Worm (Caenorhabditis elegans) whole organism, L4 larva: Measurements from ENCODE around the gene Y67A10A.3.
"Not testable (repeated sequence)": the region's sequence is repeated elsewhere in the genome, so short reads cannot be mapped to it uniquely, and the experiment has no call there.

Source experiments
- F26F4.8 ChIP-seq: fragments of 200-800 bp; sonication (Bioruptor generic); conservative IDR thresholded peaks from 2 replicates; pipeline ENCODE4 v1.3.6; 2022; ENCODE audit warnings: missing genetic modification characterization, missing compliant biosample characterization
- F37D6.2 ChIP-seq: sonication (generic microtip); optimal IDR thresholded peaks from 2 replicates; lab custom pipeline; 2016; ENCODE audit warnings: mild to moderate bottlenecking, missing genetic modification characterization, missing compliant biosample characterization
- Y105C5A.15 ChIP-seq: fragments of 200-800 bp; sonication (Bioruptor generic); IDR thresholded peaks from 2 replicates; pipeline ENCODE4 v1.3.6; 2022; ENCODE audit warnings: missing genetic modification characterization, missing compliant biosample characterization
- Y48G9A.11 ChIP-seq: fragments of 200-800 bp; sonication (Bioruptor generic); IDR thresholded peaks from 2 replicates; pipeline ENCODE4 v1.3.6; 2022; ENCODE audit warnings: missing genetic modification reagents, missing genetic modification characterization, missing compliant biosample characterization
- Y5F2A.4 ChIP-seq: fragments of 200-800 bp; sonication (Bioruptor generic); optimal IDR thresholded peaks from 2 replicates; lab custom pipeline; 2018; ENCODE audit warnings: mild to moderate bottlenecking, missing genetic modification characterization, missing compliant biosample characterization
- aha-1 ChIP-seq: fragments of 150-350 bp; peaks from one replicate; lab custom pipeline; 2014; ENCODE audit warnings: missing biosample characterization, missing genetic modification characterization
- ama-1 ChIP-seq: fragments of 150-350 bp; optimal IDR thresholded peaks from 2 replicates; lab custom pipeline; 2014; ENCODE audit warnings: inconsistent platforms, mixed read lengths
- arid-1 ChIP-seq: fragments of 200-800 bp; sonication (Bioruptor generic); conservative IDR thresholded peaks from 2 replicates; pipeline ENCODE4 v1.3.6; 2022; ENCODE audit warnings: missing genetic modification reagents, missing genetic modification characterization, missing compliant biosample characterization
- ceh-20 ChIP-seq: fragments of 200-800 bp; sonication (Bioruptor generic); IDR thresholded peaks from 2 replicates; pipeline ENCODE4 v1.3.6; 2022; ENCODE audit warnings: missing genetic modification reagents, missing genetic modification characterization, missing compliant biosample characterization
- ceh-28 ChIP-seq: fragments of 150-350 bp; optimal IDR thresholded peaks from 2 replicates; lab custom pipeline; 2014; ENCODE audit warnings: missing biosample characterization, missing genetic modification reagents, missing genetic modification characterization
- ces-1 ChIP-seq: fragments of 150-350 bp; sonication (generic microtip); optimal IDR thresholded peaks from 4 replicates; lab custom pipeline; 2014; ENCODE audit warnings: missing biosample characterization, missing genetic modification reagents, missing genetic modification characterization
- ctbp-1 ChIP-seq: fragments of 200-800 bp; sonication (Bioruptor generic); IDR thresholded peaks from 2 replicates; pipeline ENCODE4 v1.3.6; 2022; ENCODE audit warnings: missing genetic modification reagents, missing genetic modification characterization, missing compliant biosample characterization
- dmd-9 ChIP-seq: fragments of 200-800 bp; sonication (Bioruptor generic); IDR thresholded peaks from 2 replicates; pipeline ENCODE4 v1.3.6; 2022; ENCODE audit warnings: missing genetic modification reagents, missing genetic modification characterization, missing compliant biosample characterization
- dpl-1 ChIP-seq: fragments of 150-350 bp; optimal IDR thresholded peaks from 2 replicates; lab custom pipeline; 2014; ENCODE audit warnings: missing biosample characterization, missing genetic modification reagents, missing genetic modification characterization
- dve-1 ChIP-seq: sonication (generic microtip); optimal IDR thresholded peaks from 2 replicates; lab custom pipeline; 2017; ENCODE audit warnings: antibody characterized with exemption, mild to moderate bottlenecking, missing genetic modification characterization, missing compliant biosample characterization; ENCODE audit not compliant: insufficient read depth
- egl-27 ChIP-seq: sonication (generic microtip); optimal IDR thresholded peaks from 3 replicates; lab custom pipeline; 2017; ENCODE audit warnings: missing biosample characterization, missing genetic modification reagents, missing genetic modification characterization
- egl-43 ChIP-seq: fragments of 200-800 bp; sonication (Bioruptor generic); IDR thresholded peaks from 2 replicates; pipeline ENCODE4 v1.3.6; 2022; ENCODE audit warnings: missing genetic modification reagents, missing genetic modification characterization, missing compliant biosample characterization
- fkh-10 ChIP-seq: fragments of 150-350 bp; optimal IDR thresholded peaks from 2 replicates; lab custom pipeline; 2014; ENCODE audit warnings: missing biosample characterization, missing genetic modification reagents, missing genetic modification characterization
- hmg-1.1 ChIP-seq: fragments of 200-800 bp; sonication (Bioruptor generic); IDR thresholded peaks from 2 replicates; pipeline ENCODE4 v1.3.6; 2022; ENCODE audit warnings: missing genetic modification reagents, missing genetic modification characterization, missing compliant biosample characterization
- lin-1 ChIP-seq: fragments of 200-800 bp; sonication (Bioruptor generic); IDR thresholded peaks from 2 replicates; pipeline ENCODE4 v1.3.6; 2022; ENCODE audit warnings: missing genetic modification reagents, missing genetic modification characterization, missing compliant biosample characterization
- lin-29 ChIP-seq: fragments of 200-800 bp; sonication (Bioruptor generic); IDR thresholded peaks from 2 replicates; pipeline ENCODE4 v1.3.6; 2022; ENCODE audit warnings: missing genetic modification reagents, missing genetic modification characterization, missing compliant biosample characterization
- lsy-2 ChIP-seq, 2 experiments: fragments of 150-350 bp in 1 of 2; sonication (generic microtip) in 1 of 2; optimal IDR thresholded peaks; 2 replicates each; lab custom pipeline; 2014 to 2017; ENCODE audit warnings: missing biosample characterization in 2 of 2, missing genetic modification characterization in 2 of 2
- madf-9 ChIP-seq: fragments of 200-800 bp; sonication (Bioruptor generic); conservative IDR thresholded peaks from 2 replicates; pipeline ENCODE4 v1.3.6; 2022; ENCODE audit warnings: missing genetic modification reagents, missing genetic modification characterization, missing compliant biosample characterization
- mdl-1 ChIP-seq, 2 experiments: fragments of 150-350 bp in 1 of 2; sonication (generic microtip) in 1 of 2; optimal IDR thresholded peaks; 2 replicates each; lab custom pipeline; 2014 to 2017; ENCODE audit warnings: missing biosample characterization in 2 of 2, missing genetic modification characterization in 2 of 2
- mep-1 ChIP-seq: fragments of 150-350 bp; sonication (generic microtip); optimal IDR thresholded peaks from 3 replicates; lab custom pipeline; 2014; ENCODE audit warnings: missing biosample characterization, missing genetic modification characterization
- mxl-3 ChIP-seq: fragments of 200-800 bp; sonication (Bioruptor generic); optimal IDR thresholded peaks from 2 replicates; lab custom pipeline; 2018; ENCODE audit warnings: mild to moderate bottlenecking, missing genetic modification characterization, missing compliant biosample characterization
- nhr-10 ChIP-seq: fragments of 150-350 bp; optimal IDR thresholded peaks from 2 replicates; lab custom pipeline; 2014; ENCODE audit warnings: missing biosample characterization, missing genetic modification characterization
- nhr-102 ChIP-seq: sonication (generic microtip); optimal IDR thresholded peaks from 2 replicates; lab custom pipeline; 2016; ENCODE audit warnings: mild to moderate bottlenecking, missing genetic modification characterization, moderate library complexity, missing compliant biosample characterization
- nhr-11 ChIP-seq: fragments of 150-350 bp; optimal IDR thresholded peaks from 2 replicates; lab custom pipeline; 2014; ENCODE audit warnings: missing biosample characterization, missing genetic modification characterization
- nhr-111 ChIP-seq: fragments of 200-800 bp; sonication (Bioruptor generic); optimal IDR thresholded peaks from 2 replicates; lab custom pipeline; 2018; ENCODE audit warnings: mild to moderate bottlenecking, missing genetic modification characterization, missing compliant biosample characterization
- nhr-77 ChIP-seq: fragments of 150-350 bp; optimal IDR thresholded peaks from 2 replicates; lab custom pipeline; 2014; ENCODE audit warnings: missing biosample characterization, missing genetic modification characterization
- rbr-2 ChIP-seq: sonication (generic microtip); optimal IDR thresholded peaks from 2 replicates; lab custom pipeline; 2016; ENCODE audit warnings: missing genotype, missing genetic modification characterization, missing compliant biosample characterization
- snpc-1.2 ChIP-seq: fragments of 200-800 bp; sonication (Bioruptor generic); IDR thresholded peaks from 2 replicates; pipeline ENCODE4 v1.3.6; 2022; ENCODE audit warnings: missing genetic modification reagents, missing genetic modification characterization, missing compliant biosample characterization
- unc-39 ChIP-seq: sonication (generic microtip); optimal IDR thresholded peaks from 2 replicates; lab custom pipeline; 2017; ENCODE audit warnings: missing biosample characterization, missing genetic modification characterization
- unc-62 ChIP-seq, 3 experiments: fragments of 150-350 bp in 1 of 3; sonication (generic microtip); optimal IDR thresholded peaks in 2 of 3; peaks in 1 of 3; 1 replicate in 1 of 3; 2 replicates in 2 of 3; lab custom pipeline; 2014 to 2017; ENCODE audit warnings: missing biosample characterization in 3 of 3, missing genetic modification characterization in 3 of 3, missing genetic modification reagents in 3 of 3, missing genotype in 1 of 3
- zip-2 ChIP-seq: fragments of 150-350 bp; optimal IDR thresholded peaks from 2 replicates; lab custom pipeline; 2014; ENCODE audit warnings: missing biosample characterization, missing genetic modification characterization

Gene Y67A10A.3

DNA sequence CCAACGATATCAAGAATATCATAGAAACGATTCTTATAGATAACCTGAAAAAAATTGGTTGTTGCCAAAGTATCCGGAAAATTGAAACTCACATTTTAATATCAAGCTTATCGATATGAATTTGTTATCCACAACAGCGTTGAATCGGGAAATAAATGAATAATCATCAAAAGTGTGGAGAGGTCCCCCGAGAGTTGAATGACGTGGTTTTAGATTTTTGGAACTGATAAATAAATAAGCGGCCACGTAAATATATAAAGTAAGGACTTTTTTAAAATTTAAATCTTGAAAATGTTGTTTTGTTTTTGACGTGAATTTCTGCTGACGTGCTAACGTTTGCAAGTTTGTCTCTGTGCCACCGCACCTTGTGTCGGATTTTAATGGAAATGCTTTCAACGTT lies at the start of gene Y67A10A.3:
Gene Y67A10A.3 (minus strand): TSS at position 101 of the 400 bp plus-strand sequence.
- TF ChIP-seq egl-27 (tag; lab: Kevin White, UChicago) = no peak

- peak; percentile 78 for TF ChIP-seq snpc-1.2 (GFP tag; lab: Robert Waterston, UW)
- no peak for TF ChIP-seq dve-1 (tag; lab: Kevin White, UChicago)
- TF ChIP-seq, all 104 proteins: peak for 1
Measured at ce11 chrIV:14383474-14383873, 49.2 kb upstream of the Y67A10A.3 start, which contains the start of gene paqr-3. Gene paqr-3, minus strand, starts transcription at chrIV:14383683.

DNA sequence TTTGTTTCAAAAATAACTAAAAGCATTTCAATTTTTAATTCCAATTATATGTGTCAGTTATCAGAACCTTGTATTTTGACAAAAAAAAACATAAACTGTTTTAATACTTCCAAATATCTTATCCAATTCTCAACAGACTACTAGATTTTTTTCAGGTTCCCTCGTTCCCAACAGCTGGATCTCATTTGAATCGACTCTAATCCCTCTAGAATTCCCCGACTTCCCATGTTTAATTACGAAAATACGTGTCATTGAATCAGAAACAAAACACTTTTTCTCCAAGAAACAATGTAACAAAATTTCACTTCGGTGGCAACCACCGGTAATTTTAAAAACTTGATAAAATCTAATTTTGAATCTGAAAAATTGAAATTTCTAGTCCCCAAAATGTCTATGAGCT lies 44.9 kb upstream of the Y67A10A.3 start:
- no peak for TF ChIP-seq arid-1
- TF ChIP-seq Y5F2A.4 (GFP tag; lab: Kevin White, UChicago) = no peak
- no peak for TF ChIP-seq dmd-9 (GFP tag; lab: Robert Waterston, UW)
- TF ChIP-seq nhr-102 = no peak
- no peak for TF ChIP-seq ces-1 (GFP tag; lab: Kevin White, UChicago)
- TF ChIP-seq egl-43 = no peak
- no peak for TF ChIP-seq mxl-3 (GFP tag; lab: Kevin White, UChicago)
- no peak for TF ChIP-seq unc-39 (tag; lab: Kevin White, UChicago)
- TF ChIP-seq ceh-20 (GFP tag; lab: Robert Waterston, UW) = no peak
- no peak for TF ChIP-seq nhr-77
- TF ChIP-seq ama-1 (lab: Kevin White, UChicago) = no peak
- TF ChIP-seq ceh-28 = no peak
- TF ChIP-seq F37D6.2 = no peak
- TF ChIP-seq unc-62 (GFP tag; optimal IDR thresholded peaks at IDR 0.05 in 1 of 2; lab: Kevin White, UChicago) = no peak
- no peak for TF ChIP-seq unc-62 (tag; optimal IDR thresholded peaks at IDR 0.05; lab: Kevin White, UChicago)
- TF ChIP-seq Y105C5A.15 (GFP tag; lab: Robert Waterston, UW) = no peak
- no peak for TF ChIP-seq lin-1 (GFP tag; lab: Robert Waterston, UW)
- TF ChIP-seq, all 104 proteins: peak for 0

ce11 chrIV:14377850-14378249 lies 43.6 kb upstream of the Y67A10A.3 start:
- TF ChIP-seq unc-62 (GFP tag; optimal IDR thresholded peaks at IDR 0.05 in 1 of 2; lab: Kevin White, UChicago) = peak in 1 of 2 experiments; percentile 97
- TF ChIP-seq unc-62 (tag; optimal IDR thresholded peaks at IDR 0.05; lab: Kevin White, UChicago) = no peak
- no peak for TF ChIP-seq mep-1

DNA sequence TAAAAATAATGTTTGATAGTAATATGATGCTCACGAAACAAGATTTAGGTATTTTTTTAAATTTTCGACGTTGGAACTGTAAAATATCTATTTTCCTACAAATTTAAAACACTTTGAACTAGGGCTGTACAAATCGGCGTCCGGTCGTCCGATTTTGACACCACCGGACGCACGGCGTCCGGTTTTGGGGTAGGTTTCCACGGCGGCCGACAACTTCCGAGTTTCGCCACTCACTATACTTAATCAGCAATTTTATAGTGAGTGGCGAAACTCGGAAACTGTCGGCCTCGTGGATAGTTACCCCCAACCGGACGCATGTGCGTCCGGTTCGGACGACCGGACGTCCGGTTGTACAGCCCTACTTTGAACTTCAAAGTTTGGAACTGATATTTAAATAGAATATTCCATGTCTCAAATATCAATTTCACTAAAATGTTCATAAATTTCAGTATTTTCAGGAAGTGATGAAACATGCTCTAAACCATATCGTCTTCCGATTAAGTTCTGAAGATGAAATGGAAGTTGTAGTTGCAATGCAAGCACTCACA lies 43.1 kb upstream of the Y67A10A.3 start:
- TF ChIP-seq snpc-1.2 (GFP tag; lab: Robert Waterston, UW) (peak; percentile 95), Y48G9A.11 (no peak)

ce11 chrIV:14373814-14374213 lies 39.6 kb upstream of the Y67A10A.3 start, which contains the start of gene Y67A10A.7:
Gene Y67A10A.7, plus strand, starts transcription at chrIV:14374114.
- TF ChIP-seq nhr-10 (tag; lab: Kevin White, UChicago); madf-9 (GFP tag; lab: Robert Waterston, UW); nhr-111 (GFP tag; lab: Kevin White, UChicago): not testable (repeated sequence)

DNA sequence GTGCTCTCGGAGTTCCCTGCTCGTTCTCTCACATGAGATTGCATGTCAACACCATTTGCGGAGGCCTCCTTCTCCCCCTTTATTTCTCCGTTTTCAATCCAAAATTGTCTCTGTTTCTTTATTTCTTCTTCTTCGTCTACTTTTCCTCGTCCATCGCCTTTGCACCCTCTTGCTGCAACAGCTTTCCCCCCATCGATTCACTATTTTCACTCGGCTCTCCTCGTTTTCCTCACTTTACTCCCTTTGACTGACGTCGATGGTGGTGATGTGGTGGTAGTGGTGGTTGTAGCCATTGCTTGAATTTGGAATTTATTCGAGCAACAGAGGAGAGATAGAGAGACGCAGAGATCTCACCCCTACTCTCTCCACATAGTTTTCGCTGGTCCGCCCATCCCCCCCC lies 37.4 kb upstream of the Y67A10A.3 start:
- TF ChIP-seq mep-1 (peak; percentile 56), ceh-28 (peak; percentile 15), hmg-1.1 (GFP tag; lab: Robert Waterston, UW) (peak; percentile 64; the same call in 1 of the 2 replicates), nhr-11 (tag; lab: Kevin White, UChicago) (peak; percentile 27), mdl-1 (tag; optimal IDR thresholded peaks at IDR 0.05; lab: Kevin White, UChicago) (peak in 1 of 2 experiments; percentile 14), ctbp-1 (peak; percentile 77), lsy-2 (tag; optimal IDR thresholded peaks at IDR 0.05; lab: Kevin White, UChicago) (peak; percentile 30 to 70), fkh-10 (peak; percentile 89), F26F4.8 (GFP tag; lab: Robert Waterston, UW) (no peak), dpl-1 (GFP tag; lab: Kevin White, UChicago) (peak; percentile 3), dmd-9 (GFP tag; lab: Robert Waterston, UW) (no peak), rbr-2 (tag; lab: Kevin White, UChicago) (peak; percentile 71), aha-1 (tag; lab: Kevin White, UChicago) (peak; percentile 93), zip-2 (tag; lab: Kevin White, UChicago) (no peak), F37D6.2 (peak; percentile 40), nhr-111 (GFP tag; lab: Kevin White, UChicago) (no peak), ceh-20 (GFP tag; lab: Robert Waterston, UW) (0 out of 2 replicates have a peak, but pooled peaks have one; percentile 37), lin-29 (GFP tag; lab: Robert Waterston, UW) (no peak), unc-39 (tag; lab: Kevin White, UChicago) (no peak)
